Fruit fly (Drosophila melanogaster): ENCODE results near the gene Sfp24Bd.

The Sfp24Bd gene

DNA sequence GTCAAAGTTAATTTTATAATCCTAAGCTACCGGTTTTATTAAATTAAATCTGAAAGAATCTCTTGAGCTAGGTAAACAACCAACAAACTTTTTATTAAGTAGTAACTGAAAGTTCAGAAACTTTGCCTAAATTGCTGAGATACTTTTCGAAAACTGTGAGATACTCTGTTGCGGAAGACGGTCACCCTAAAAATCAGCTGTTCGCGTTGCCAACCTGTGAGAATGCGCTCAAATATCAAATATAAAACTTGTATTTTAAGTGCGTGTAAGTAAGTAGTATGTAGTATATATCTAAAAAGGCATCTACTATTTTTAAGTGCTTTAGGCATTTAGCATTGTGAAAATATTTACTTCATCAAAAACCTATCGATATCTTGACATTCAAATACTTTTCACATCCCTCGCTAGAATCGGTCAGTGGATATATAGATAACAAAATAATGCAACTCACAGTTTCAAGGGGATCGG is 44.0 kb upstream of the Sfp24Bd start, which contains the start of the genes CG31955 and CG2818 (continued):
- no peak for TF ChIP-seq gem (tag; optimal IDR thresholded peaks at IDR 0.05)
- TF ChIP-seq CG15479 (GFP tag; optimal IDR thresholded peaks at IDR 0.05), result no peak
- TF ChIP-seq CrebB (tag; optimal IDR thresholded peaks at IDR 0.05), result no peak
- peak; percentile 65 for TF ChIP-seq amos (GFP tag; IDR thresholded peaks at IDR 0.05; ENCODE audit: partially characterized antibody)
- no peak for TF ChIP-seq CG2678 (tag; optimal IDR thresholded peaks at IDR 0.05)
- TF ChIP-seq CG13424 (tag; optimal IDR thresholded peaks at IDR 0.05), result peak; percentile 48
- peak; percentile 30 for TF ChIP-seq HmgZ (tag; optimal IDR thresholded peaks at IDR 0.05)
- no peak for TF ChIP-seq HLHmδ (GFP tag; optimal IDR thresholded peaks at IDR 0.05)
- TF ChIP-seq her (GFP tag; optimal IDR thresholded peaks at IDR 0.05), result no peak
- peak; percentile 71 for TF ChIP-seq pzg (GFP tag; optimal IDR thresholded peaks at IDR 0.05)
- no peak for TF ChIP-seq CG9817 (tag; optimal IDR thresholded peaks at IDR 0.05)
- no peak for TF ChIP-seq sisA (GFP tag; IDR thresholded peaks at IDR 0.05)
- no peak for TF ChIP-seq CG8290 (GFP tag; optimal IDR thresholded peaks at IDR 0.05)
- TF ChIP-seq CG8290 (tag; optimal IDR thresholded peaks at IDR 0.05), result peak in 1 of 2 experiments; percentile 59
- TF ChIP-seq wdn (GFP tag; IDR thresholded peaks at IDR 0.05), result no peak
- peak; percentile 82 for TF ChIP-seq CG4854 (GFP tag; optimal IDR thresholded peaks at IDR 0.05)
- TF ChIP-seq row (GFP tag; IDR thresholded peaks at IDR 0.05), result peak; percentile 63
- TF ChIP-seq zf30C (GFP tag; optimal IDR thresholded peaks at IDR 0.05), result no peak
- no peak for TF ChIP-seq CG9215 (GFP tag; IDR thresholded peaks at IDR 0.05)
- TF ChIP-seq gsb (GFP tag; IDR thresholded peaks at IDR 0.05), result no peak
- TF ChIP-seq btn (GFP tag; optimal IDR thresholded peaks at IDR 0.05), result no peak
- no peak for TF ChIP-seq CG7745 (tag; optimal IDR thresholded peaks at IDR 0.05)
- peak; percentile 18 for TF ChIP-seq grau (tag; optimal IDR thresholded peaks at IDR 0.05)
- no peak for TF ChIP-seq so (GFP tag; IDR thresholded peaks at IDR 0.05)
- no peak for TF ChIP-seq ssp (GFP tag; IDR thresholded peaks at IDR 0.05)
- TF ChIP-seq CG7556 (GFP tag; optimal IDR thresholded peaks at IDR 0.05), result no peak
- no peak for TF ChIP-seq gsb-n (tag; optimal IDR thresholded peaks at IDR 0.05)
- no peak for TF ChIP-seq YL-1 (GFP tag; optimal IDR thresholded peaks at IDR 0.05)
- TF ChIP-seq bbx (GFP tag; IDR thresholded peaks at IDR 0.05; ENCODE audit: partially characterized antibody), result peak; percentile 38; the same call in 1 of the 2 replicates
- no peak for TF ChIP-seq psq (GFP tag; optimal IDR thresholded peaks at IDR 0.05)
- peak; percentile 82 for TF ChIP-seq Dll (GFP tag; IDR thresholded peaks at IDR 0.05; ENCODE audit: partially characterized antibody)
- TF ChIP-seq CG1603 (tag; optimal IDR thresholded peaks at IDR 0.05), result peak; percentile 51
- TF ChIP-seq phol (tag; optimal IDR thresholded peaks at IDR 0.05), result peak; percentile 73
- TF ChIP-seq abd-A (tag; optimal IDR thresholded peaks at IDR 0.05), result no peak
- no peak for TF ChIP-seq CG31441 (GFP tag; IDR thresholded peaks at IDR 0.05)
- no peak for TF ChIP-seq slp2 (GFP tag; optimal IDR thresholded peaks at IDR 0.05)
- TF ChIP-seq exex (tag; optimal IDR thresholded peaks at IDR 0.05), result no peak
- TF ChIP-seq Taf1 (GFP tag; IDR thresholded peaks at IDR 0.05), result no peak
- TF ChIP-seq Xrp1 (GFP tag; IDR thresholded peaks at IDR 0.05), result no peak
- TF ChIP-seq CG10431 (GFP tag; optimal IDR thresholded peaks at IDR 0.05), result no peak
- TF ChIP-seq HLH4C (GFP tag; IDR thresholded peaks at IDR 0.05; ENCODE audit: partially characterized antibody), result peak; percentile 50; the same call in 1 of the 3 replicates
- TF ChIP-seq dmrt99B (tag; optimal IDR thresholded peaks at IDR 0.05), result no peak
- TF ChIP-seq CG11398 (GFP tag; optimal IDR thresholded peaks at IDR 0.05), result no peak
- TF ChIP-seq CG12744 (GFP tag; optimal IDR thresholded peaks at IDR 0.05), result no peak
- TF ChIP-seq ash1 (GFP tag; optimal IDR thresholded peaks at IDR 0.05), result no peak
- TF ChIP-seq sima (GFP tag; optimal IDR thresholded peaks at IDR 0.05), result no peak
- no peak for TF ChIP-seq lola (GFP tag; optimal IDR thresholded peaks at IDR 0.05)
- no peak for TF ChIP-seq pita (GFP tag; optimal IDR thresholded peaks at IDR 0.05)
- TF ChIP-seq da (GFP tag; optimal IDR thresholded peaks at IDR 0.05), result no peak
- TF ChIP-seq Sin3A (optimal IDR thresholded peaks at IDR 0.05), result peak; percentile 38
- no peak for TF ChIP-seq Deaf1 (tag; optimal IDR thresholded peaks at IDR 0.05)
